Fruit fly (Drosophila melanogaster): ENCODE results near the gene CG3792.

CG3792 gene

dm6 chr2L:4945300-4945699, 31.8 kb upstream of the CG3792 start, which contains the start of the genes mRpL24 and betaggt-I (continued):
- peak; percentile 92 for TF ChIP-seq CG10267 (tag; optimal IDR thresholded peaks at IDR 0.05)
- peak; percentile 97 for TF ChIP-seq ase (GFP tag; IDR thresholded peaks at IDR 0.05)
- TF ChIP-seq CG4730 (GFP tag; IDR thresholded peaks at IDR 0.05): peak; percentile 92
- TF ChIP-seq B-H1 (GFP tag; IDR thresholded peaks at IDR 0.05): peak; percentile 96
- TF ChIP-seq CG16779 (GFP tag; IDR thresholded peaks at IDR 0.05): peak; percentile 86
- peak; percentile 99 for TF ChIP-seq Xrp1 (GFP tag; IDR thresholded peaks at IDR 0.05)
- peak; percentile 97 for TF ChIP-seq stc (GFP tag; IDR thresholded peaks at IDR 0.05)
- TF ChIP-seq CG15269 (tag; optimal IDR thresholded peaks at IDR 0.05): peak; percentile 97
- TF ChIP-seq CG3847 (GFP tag; IDR thresholded peaks at IDR 0.05): peak; percentile 97
- no peak for TF ChIP-seq inv (GFP tag; IDR thresholded peaks at IDR 0.05; ENCODE audit: partially characterized antibody)
- TF ChIP-seq CG6254 (GFP tag; optimal IDR thresholded peaks at IDR 0.05): peak; percentile 86
- TF ChIP-seq twi (tag; optimal IDR thresholded peaks at IDR 0.05): peak; percentile 93
- TF ChIP-seq CG12236 (GFP tag; optimal IDR thresholded peaks at IDR 0.05): peak; percentile 50
- peak; percentile 69 for TF ChIP-seq stwl (tag; optimal IDR thresholded peaks at IDR 0.05)
- TF ChIP-seq pfk (GFP tag; optimal IDR thresholded peaks at IDR 0.05): peak; percentile 44
- no peak for TF ChIP-seq hb (GFP tag; IDR thresholded peaks at IDR 0.05; ENCODE audit: partially characterized antibody)
- peak; percentile 97 for TF ChIP-seq CG17359 (tag; optimal IDR thresholded peaks at IDR 0.05)
- peak; percentile 38 to 94 for TF ChIP-seq crp (GFP tag; optimal IDR thresholded peaks at IDR 0.05)
- TF ChIP-seq CG1602 (GFP tag; optimal IDR thresholded peaks at IDR 0.05): peak; percentile 96
- peak; percentile 93 for TF ChIP-seq Sox100B (GFP tag; optimal IDR thresholded peaks at IDR 0.05)
- peak; percentile 96 for TF ChIP-seq Atf6 (GFP tag; IDR thresholded peaks at IDR 0.05)
- peak; percentile 33 for TF ChIP-seq Sry-δ (GFP tag; optimal IDR thresholded peaks at IDR 0.05)
- peak; percentile 70; the same call in 1 of the 3 replicates for TF ChIP-seq C15 (GFP tag; IDR thresholded peaks at IDR 0.05)
- peak; percentile 84 for TF ChIP-seq Gsc (GFP tag; IDR thresholded peaks at IDR 0.05)
- peak; percentile 97 for TF ChIP-seq tgo (GFP tag; IDR thresholded peaks at IDR 0.05)
- peak; percentile 61 for TF ChIP-seq shn (GFP tag; optimal IDR thresholded peaks at IDR 0.05)
- peak; percentile 77 for TF ChIP-seq MESR4 (GFP tag; optimal IDR thresholded peaks at IDR 0.05)
- TF ChIP-seq Hsf (GFP tag; optimal IDR thresholded peaks at IDR 0.05): peak; percentile 93
- TF ChIP-seq ap (GFP tag; IDR thresholded peaks at IDR 0.05): peak; percentile 96
- TF ChIP-seq Ravus (GFP tag; IDR thresholded peaks at IDR 0.05): peak; percentile 87
- TF ChIP-seq sna (GFP tag; IDR thresholded peaks at IDR 0.05; ENCODE audit: partially characterized antibody): 0 out of 2 replicates have a peak, but pooled peaks have one; percentile 19
- no peak for TF ChIP-seq Doc3 (GFP tag; IDR thresholded peaks at IDR 0.05; ENCODE audit: partially characterized antibody)
- TF ChIP-seq ken (GFP tag; IDR thresholded peaks at IDR 0.05): peak; percentile 97
- TF ChIP-seq CG11398 (GFP tag; optimal IDR thresholded peaks at IDR 0.05): peak; percentile 28
- TF ChIP-seq CG2712 (tag; optimal IDR thresholded peaks at IDR 0.05): peak; percentile 98
- peak; percentile 95 for TF ChIP-seq CG3281 (GFP tag; optimal IDR thresholded peaks at IDR 0.05)
- TF ChIP-seq Dll (GFP tag; IDR thresholded peaks at IDR 0.05; ENCODE audit: partially characterized antibody): 0 out of 4 replicates have a peak, but pooled peaks have one; percentile 25
- no peak for TF ChIP-seq Hr39 (optimal IDR thresholded peaks at IDR 0.05)
- peak; percentile 97 for TF ChIP-seq CG4617 (GFP tag; optimal IDR thresholded peaks at IDR 0.05; ENCODE audit: borderline replicate concordance)
- peak; percentile 64; the same call in 1 of the 2 replicates for TF ChIP-seq CkIIα-i1 (GFP tag; IDR thresholded peaks at IDR 0.05)
- peak; percentile 63 for TF ChIP-seq Side (GFP tag; optimal IDR thresholded peaks at IDR 0.05)
- peak; percentile 75 for TF ChIP-seq Jarid2 (GFP tag; optimal IDR thresholded peaks at IDR 0.05)
- TF ChIP-seq ara (GFP tag; IDR thresholded peaks at IDR 0.05): peak; percentile 97
- peak in 1 of 2 experiments; percentile 27 for TF ChIP-seq tll (GFP tag; optimal IDR thresholded peaks at IDR 0.05)
- TF ChIP-seq CG6175 (GFP tag; IDR thresholded peaks at IDR 0.05): peak; percentile 92
- peak; percentile 95 for TF ChIP-seq esg (GFP tag; conservative IDR thresholded peaks at IDR 0.05)
- peak; percentile 96 for TF ChIP-seq Drgx (GFP tag; IDR thresholded peaks at IDR 0.05)
- TF ChIP-seq Camta (GFP tag; optimal IDR thresholded peaks at IDR 0.05): peak; percentile 68
- peak; percentile 98 for TF ChIP-seq PHDP (tag; optimal IDR thresholded peaks at IDR 0.05)
- peak; percentile 89 for TF ChIP-seq CG17612 (GFP tag; IDR thresholded peaks at IDR 0.05)
- peak; percentile 96 for TF ChIP-seq CG8388 (GFP tag; optimal IDR thresholded peaks at IDR 0.05)
